Fruit fly (Drosophila melanogaster) whole organism, wandering third instar larva: Measurements from ENCODE around the gene CG4022.

Source experiments
- Abd-B ChIP-seq: fragments of >200 bp; optimal IDR thresholded peaks from 2 replicates; lab custom pipeline; 2017; ENCODE audit warnings: missing biosample characterization, missing genetic modification characterization
- Dfd ChIP-seq: fragments of >200 bp; optimal IDR thresholded peaks from 2 replicates; lab custom pipeline; 2017; ENCODE audit warnings: missing biosample characterization, missing genetic modification characterization
- Hr78 ChIP-seq: fragments of >200 bp; optimal IDR thresholded peaks from 2 replicates; lab custom pipeline; 2017; ENCODE audit warnings: missing biosample characterization, missing genetic modification characterization
- Myc ChIP-seq: fragments of >200 bp; optimal IDR thresholded peaks from 2 replicates; lab custom pipeline; 2017
- OdsH ChIP-seq: fragments of 200-800 bp; sonication (Bioruptor generic); optimal IDR thresholded peaks from 2 replicates; lab custom pipeline; 2016; ENCODE audit warnings: missing biosample characterization, mild to moderate bottlenecking, missing genetic modification characterization
- Sp1 ChIP-seq: fragments of 200-800 bp; sonication (Bioruptor generic); optimal IDR thresholded peaks from 3 replicates; lab custom pipeline; 2019; ENCODE audit warnings: missing biosample characterization, mild to moderate bottlenecking, missing genetic modification characterization, moderate library complexity
- br ChIP-seq: fragments of 200-800 bp; sonication (Bioruptor generic); optimal IDR thresholded peaks from 2 replicates; lab custom pipeline; 2016; ENCODE audit warnings: missing biosample characterization, missing genetic modification characterization
- brk ChIP-seq: fragments of 200-800 bp; sonication (Bioruptor generic); optimal IDR thresholded peaks from 2 replicates; lab custom pipeline; 2016; ENCODE audit warnings: missing biosample characterization, mild to moderate bottlenecking, missing genetic modification characterization
- h ChIP-seq: fragments of 200-800 bp; sonication (Bioruptor generic); optimal IDR thresholded peaks from 3 replicates; lab custom pipeline; 2016; ENCODE audit warnings: missing biosample characterization, mild to moderate bottlenecking, missing genetic modification characterization
- psq ChIP-seq: fragments of 200-800 bp; sonication (Bioruptor generic); optimal IDR thresholded peaks from 3 replicates; lab custom pipeline; 2017; ENCODE audit warnings: missing biosample characterization, mild to moderate bottlenecking, missing genetic modification characterization, moderate library complexity
- sage ChIP-seq: fragments of 200-800 bp; sonication (Bioruptor generic); optimal IDR thresholded peaks from 2 replicates; lab custom pipeline; 2016; ENCODE audit warnings: missing biosample characterization, mild to moderate bottlenecking, missing genetic modification characterization
- usp ChIP-seq: fragments of >200 bp; optimal IDR thresholded peaks from 2 replicates; lab custom pipeline; 2017; ENCODE audit warnings: missing biosample characterization, missing genetic modification characterization
- woc ChIP-seq: sonication (Bioruptor generic); optimal IDR thresholded peaks from 2 replicates; lab custom pipeline; 2016; ENCODE audit warnings: missing biosample characterization, mild to moderate bottlenecking, missing genetic modification characterization

DNA sequence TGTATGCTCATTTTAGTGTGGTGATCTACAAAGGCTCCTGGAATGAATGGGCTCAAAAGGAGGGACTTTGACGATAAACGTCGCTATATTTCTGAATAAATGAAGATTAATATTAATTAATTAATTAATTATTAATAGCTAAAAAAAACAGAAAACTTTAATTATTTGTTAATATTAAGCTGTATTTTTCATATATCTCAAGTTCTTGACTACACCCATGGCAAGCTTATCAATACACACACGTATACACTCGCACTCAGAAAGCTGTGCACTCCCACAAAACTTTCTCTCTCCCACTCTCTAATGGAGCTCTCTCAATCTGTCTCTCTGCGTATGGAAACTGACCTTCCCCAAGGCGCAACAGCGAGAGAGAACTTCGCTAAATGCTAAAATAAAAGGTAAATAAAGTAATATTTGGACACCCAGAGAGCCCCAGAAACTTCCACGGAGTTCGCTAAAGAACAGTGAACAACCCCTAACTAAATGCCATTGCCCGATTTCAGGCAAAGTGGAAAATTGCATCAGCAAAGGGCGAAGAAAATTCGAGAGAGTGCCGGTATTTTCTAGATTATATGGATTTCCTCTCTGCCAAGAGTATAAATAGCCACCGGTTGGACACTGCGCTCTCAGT is 37.1 kb downstream of the CG4022 start:
- TF ChIP-seq sage (GFP tag; lab: Kevin White, UChicago) (peak; percentile 57), usp (no peak), Dfd (GFP tag; lab: Kevin White, UChicago) (no peak), brk (GFP tag; lab: Kevin White, UChicago) (peak; percentile 63), OdsH (GFP tag; lab: Kevin White, UChicago) (peak; percentile 72), psq (GFP tag; lab: Kevin White, UChicago) (peak; percentile 47), Myc (no peak), Abd-B (no peak), br (GFP tag; lab: Kevin White, UChicago) (peak; percentile 40), h (peak; percentile 77), Sp1 (peak; percentile 80), Hr78 (no peak), woc (GFP tag; lab: Kevin White, UChicago) (peak; percentile 1)
